Worm (Caenorhabditis elegans): ENCODE results near the gene fem-1.

DNA sequence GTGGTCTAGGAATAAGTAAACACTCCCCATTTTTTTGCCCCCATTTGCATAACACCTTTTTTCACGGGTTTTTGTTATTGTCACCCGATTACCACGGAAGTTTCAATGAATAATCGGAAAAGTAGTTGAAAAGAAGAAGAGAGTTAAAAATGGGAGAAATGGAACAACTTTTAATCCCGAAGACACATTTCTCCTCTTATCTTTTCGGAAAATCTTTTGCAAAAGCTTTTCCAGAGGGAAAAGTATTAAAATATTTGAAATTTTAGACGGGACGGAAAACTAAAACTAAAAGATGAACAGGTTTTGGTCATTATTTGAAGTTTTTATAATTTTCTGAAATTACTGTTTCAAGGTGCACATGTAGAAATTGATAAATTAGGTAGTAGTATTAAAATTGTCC is 18.7 kb downstream of the fem-1 start:
- TF ChIP-seq ceh-82 (tag; optimal IDR thresholded peaks at IDR 0.05): no peak
- no peak for TF ChIP-seq aly-2 (tag; optimal IDR thresholded peaks at IDR 0.05)
- no peak for TF ChIP-seq ztf-4 (tag; optimal IDR thresholded peaks at IDR 0.05)
- no peak for TF ChIP-seq alr-1 (tag; optimal IDR thresholded peaks at IDR 0.05; ENCODE audit: borderline replicate concordance)
